Fruit fly (Drosophila melanogaster) whole organism, embryonic: ENCODE measurements around the gene CG46059.

Source experiments
- CG1024 ChIP-seq: fragments of 200-800 bp; sonication (Bioruptor generic); IDR thresholded peaks from 2 replicates; pipeline ENCODE4 v1.3.6; 2022; ENCODE audit warnings: missing biosample characterization, missing genetic modification characterization
- CG10267 ChIP-seq: fragments of 200-800 bp; sonication (Bioruptor generic); optimal IDR thresholded peaks from 2 replicates; lab custom pipeline; 2018; ENCODE audit warnings: missing biosample characterization, mild to moderate bottlenecking, missing genetic modification characterization, moderate library complexity
- CG11093 ChIP-seq: fragments of 200-800 bp; sonication (Bioruptor generic); IDR thresholded peaks from 3 replicates; pipeline ENCODE4 v1.3.6; 2022; ENCODE audit warnings: missing biosample characterization, missing genetic modification characterization
- CG11560 ChIP-seq: fragments of 200-800 bp; sonication (Bioruptor generic); IDR thresholded peaks from 3 replicates; pipeline ENCODE4 v1.3.6; 2022; ENCODE audit warnings: missing biosample characterization, missing genetic modification characterization
- CG12219 ChIP-seq: fragments of 200-800 bp; sonication (Bioruptor generic); optimal IDR thresholded peaks from 3 replicates; lab custom pipeline; 2018; ENCODE audit warnings: missing biosample characterization, mild to moderate bottlenecking, missing genetic modification characterization
- CG12942 ChIP-seq: fragments of 200-800 bp; sonication (Bioruptor generic); optimal IDR thresholded peaks from 3 replicates; lab custom pipeline; 2016; ENCODE audit warnings: missing biosample characterization, missing genetic modification characterization
- CG14050 ChIP-seq: fragments of 200-800 bp; sonication (Bioruptor generic); IDR thresholded peaks from 3 replicates; pipeline ENCODE4 v1.3.6; 2022; ENCODE audit warnings: missing biosample characterization, missing genetic modification characterization
- CG14965 ChIP-seq: fragments of 200-800 bp; sonication (Bioruptor generic); optimal IDR thresholded peaks from 2 replicates; lab custom pipeline; 2016; ENCODE audit warnings: missing biosample characterization, missing genetic modification characterization, borderline replicate concordance
- CG16813 ChIP-seq: fragments of 200-800 bp; sonication (Bioruptor generic); IDR thresholded peaks from 3 replicates; pipeline ENCODE4 v1.3.6; 2022; ENCODE audit warnings: missing biosample characterization, missing genetic modification characterization; ENCODE audit not compliant: partially characterized antibody
- CG2120 ChIP-seq: fragments of 200-800 bp; sonication (Bioruptor generic); optimal IDR thresholded peaks from 3 replicates; lab custom pipeline; 2016; ENCODE audit warnings: missing biosample characterization, missing genetic modification characterization
- CG2875 ChIP-seq: fragments of 200-800 bp; sonication (Bioruptor generic); optimal IDR thresholded peaks from 2 replicates; lab custom pipeline; 2017; ENCODE audit warnings: missing biosample characterization, mild to moderate bottlenecking, missing genetic modification characterization, missing genetic modification reagents
- CG3065 ChIP-seq: fragments of 200-800 bp; sonication (Bioruptor generic); optimal IDR thresholded peaks from 2 replicates; lab custom pipeline; 2016; ENCODE audit warnings: missing biosample characterization, missing genetic modification characterization
- CG3281 ChIP-seq: fragments of 200-800 bp; sonication (Bioruptor generic); optimal IDR thresholded peaks from 3 replicates; lab custom pipeline; 2017; ENCODE audit warnings: missing biosample characterization, mild to moderate bottlenecking, missing genetic modification characterization
- CG33213 ChIP-seq: fragments of 200-800 bp; sonication (Bioruptor generic); optimal IDR thresholded peaks from 3 replicates; lab custom pipeline; 2016; ENCODE audit warnings: missing biosample characterization, missing genetic modification characterization
- CG3407 ChIP-seq: fragments of 200-800 bp; sonication (Bioruptor generic); optimal IDR thresholded peaks from 2 replicates; lab custom pipeline; 2018; ENCODE audit warnings: missing biosample characterization, mild to moderate bottlenecking, missing genetic modification characterization
- CG3838 ChIP-seq: fragments of 200-800 bp; sonication (Bioruptor generic); optimal IDR thresholded peaks from 3 replicates; lab custom pipeline; 2016; ENCODE audit warnings: missing biosample characterization, missing genetic modification characterization
- CG6689 ChIP-seq: fragments of 200-800 bp; sonication (Bioruptor generic); IDR thresholded peaks from 2 replicates; pipeline ENCODE4 v1.3.6; 2022; ENCODE audit warnings: missing biosample characterization, missing genetic modification characterization
- CG7928 ChIP-seq: fragments of 200-800 bp; sonication (Bioruptor generic); optimal IDR thresholded peaks from 2 replicates; lab custom pipeline; 2017; ENCODE audit warnings: missing biosample characterization, mild to moderate bottlenecking, missing genetic modification characterization
- CG8359 ChIP-seq: fragments of 200-800 bp; sonication (Bioruptor generic); optimal IDR thresholded peaks from 2 replicates; lab custom pipeline; 2017; ENCODE audit warnings: missing biosample characterization, mild to moderate bottlenecking, missing genetic modification characterization, borderline replicate concordance
- CG8388 ChIP-seq: fragments of 200-800 bp; sonication (Bioruptor generic); optimal IDR thresholded peaks from 2 replicates; lab custom pipeline; 2019; ENCODE audit warnings: missing biosample characterization, mild to moderate bottlenecking, missing genetic modification characterization, moderate library complexity
- CG9215 ChIP-seq: fragments of 200-800 bp; sonication (Bioruptor generic); IDR thresholded peaks from 2 replicates; pipeline ENCODE4 v1.3.6; 2022; ENCODE audit warnings: missing biosample characterization, missing genetic modification characterization
- CG9609 ChIP-seq: fragments of 200-800 bp; sonication (Bioruptor generic); optimal IDR thresholded peaks from 3 replicates; lab custom pipeline; 2016; ENCODE audit warnings: missing biosample characterization, missing genetic modification characterization
- CG9727 ChIP-seq: fragments of 200-800 bp; sonication (Bioruptor generic); optimal IDR thresholded peaks from 3 replicates; lab custom pipeline; 2017; ENCODE audit warnings: missing biosample characterization, mild to moderate bottlenecking, missing genetic modification characterization
- CTCF ChIP-seq: fragments of 200-800 bp; sonication (Bioruptor generic); optimal IDR thresholded peaks from 2 replicates; lab custom pipeline; 2017; ENCODE audit warnings: missing biosample characterization, mild to moderate bottlenecking, missing genetic modification characterization, moderate library complexity
- CkIIα-i1 ChIP-seq: fragments of 200-800 bp; sonication (Bioruptor generic); IDR thresholded peaks from 2 replicates; pipeline ENCODE4 v1.3.6; 2022; ENCODE audit warnings: missing biosample characterization, missing genetic modification characterization
- E2f1 ChIP-seq: fragments of 200-800 bp; sonication (Bioruptor generic); IDR thresholded peaks from 2 replicates; pipeline ENCODE4 v1.3.6; 2022; ENCODE audit warnings: missing biosample characterization, missing genetic modification characterization
- Fer1 ChIP-seq: fragments of 200-800 bp; sonication (Bioruptor generic); optimal IDR thresholded peaks from 2 replicates; lab custom pipeline; 2017; ENCODE audit warnings: missing biosample characterization, mild to moderate bottlenecking, missing genetic modification characterization
- Fer2 ChIP-seq: fragments of 200-800 bp; sonication (Bioruptor generic); optimal IDR thresholded peaks from 2 replicates; lab custom pipeline; 2018; ENCODE audit warnings: missing biosample characterization, mild to moderate bottlenecking, missing genetic modification characterization, moderate library complexity
- HLHmδ ChIP-seq: fragments of 200-800 bp; sonication (Bioruptor generic); optimal IDR thresholded peaks from 2 replicates; lab custom pipeline; 2018; ENCODE audit warnings: missing biosample characterization, mild to moderate bottlenecking, missing genetic modification characterization, moderate library complexity
- NC2α ChIP-seq: fragments of 200-800 bp; sonication (Bioruptor generic); optimal IDR thresholded peaks from 2 replicates; lab custom pipeline; 2016; ENCODE audit warnings: missing biosample characterization, missing genetic modification characterization
- Oaz ChIP-seq: fragments of 200-800 bp; sonication (Bioruptor generic); IDR thresholded peaks from 2 replicates; pipeline ENCODE4 v1.3.6; 2022; ENCODE audit warnings: missing biosample characterization, missing genetic modification characterization
- Rx ChIP-seq: fragments of 200-800 bp; sonication (Bioruptor generic); IDR thresholded peaks from 2 replicates; pipeline ENCODE4 v1.3.6; 2022; ENCODE audit warnings: missing biosample characterization, missing genetic modification characterization
- Sox102F ChIP-seq: fragments of 200-800 bp; sonication (Bioruptor generic); optimal IDR thresholded peaks from 2 replicates; lab custom pipeline; 2018; ENCODE audit warnings: missing biosample characterization, mild to moderate bottlenecking, missing genetic modification characterization, moderate library complexity
- Ssrp ChIP-seq: fragments of 200-800 bp; sonication (Bioruptor generic); optimal IDR thresholded peaks from 2 replicates; lab custom pipeline; 2018; ENCODE audit warnings: missing biosample characterization, mild to moderate bottlenecking, missing genetic modification characterization, moderate library complexity
- al ChIP-seq: fragments of 200-800 bp; sonication (Bioruptor generic); IDR thresholded peaks from 2 replicates; pipeline ENCODE4 v1.3.6; 2022; ENCODE audit warnings: missing biosample characterization, missing genetic modification characterization
- ap ChIP-seq: fragments of 200-800 bp; sonication (Bioruptor generic); IDR thresholded peaks from 2 replicates; pipeline ENCODE4 v1.3.6; 2022; ENCODE audit warnings: missing biosample characterization, missing genetic modification characterization
- chn ChIP-seq: fragments of 200-800 bp; sonication (Bioruptor generic); optimal IDR thresholded peaks from 2 replicates; lab custom pipeline; 2016; ENCODE audit warnings: missing biosample characterization, missing genetic modification characterization
- ci ChIP-seq: fragments of 200-800 bp; sonication (Bioruptor generic); IDR thresholded peaks from 3 replicates; pipeline ENCODE4 v1.3.6; 2022; ENCODE audit warnings: missing biosample characterization, missing genetic modification characterization
- dm ChIP-seq: fragments of 200-800 bp; sonication (Bioruptor generic); optimal IDR thresholded peaks from 3 replicates; lab custom pipeline; 2016; ENCODE audit warnings: missing biosample characterization, missing genetic modification characterization
- dysf ChIP-seq: fragments of 200-800 bp; sonication (Bioruptor generic); IDR thresholded peaks from 3 replicates; pipeline ENCODE4 v1.3.6; 2022; ENCODE audit warnings: missing biosample characterization, missing genetic modification characterization
- gcm ChIP-seq: fragments of 200-800 bp; sonication (Bioruptor generic); optimal IDR thresholded peaks from 2 replicates; lab custom pipeline; 2019; ENCODE audit warnings: missing biosample characterization, mild to moderate bottlenecking, missing genetic modification characterization, moderate library complexity
- her ChIP-seq: fragments of 200-800 bp; sonication (Bioruptor generic); optimal IDR thresholded peaks from 2 replicates; lab custom pipeline; 2016; ENCODE audit warnings: missing biosample characterization, missing genetic modification characterization
- inv ChIP-seq: fragments of 200-800 bp; sonication (Bioruptor generic); IDR thresholded peaks from 2 replicates; pipeline ENCODE4 v1.3.6; 2022; ENCODE audit warnings: missing biosample characterization, missing genetic modification characterization; ENCODE audit not compliant: partially characterized antibody
- nerfin-1 ChIP-seq: fragments of 200-800 bp; sonication (Bioruptor generic); optimal IDR thresholded peaks from 3 replicates; lab custom pipeline; 2019; ENCODE audit warnings: missing biosample characterization, mild to moderate bottlenecking, missing genetic modification characterization, moderate library complexity
- nerfin-2 ChIP-seq: fragments of 200-800 bp; sonication (Bioruptor generic); IDR thresholded peaks from 2 replicates; pipeline ENCODE4 v1.3.6; 2022; ENCODE audit warnings: missing biosample characterization, missing genetic modification characterization; ENCODE audit not compliant: partially characterized antibody
- pros ChIP-seq: fragments of 200-800 bp; sonication (Bioruptor generic); optimal IDR thresholded peaks from 3 replicates; lab custom pipeline; 2019; ENCODE audit warnings: missing biosample characterization, mild to moderate bottlenecking, missing genetic modification characterization, moderate library complexity
- rib ChIP-seq: fragments of 200-800 bp; sonication (Bioruptor generic); IDR thresholded peaks from 2 replicates; pipeline ENCODE4 v1.3.6; 2022; ENCODE audit warnings: missing biosample characterization, missing genetic modification characterization
- stc ChIP-seq: fragments of 200-800 bp; sonication (Bioruptor generic); IDR thresholded peaks from 2 replicates; pipeline ENCODE4 v1.3.6; 2022; ENCODE audit warnings: missing biosample characterization, missing genetic modification characterization
- sug ChIP-seq: fragments of 200-800 bp; optimal IDR thresholded peaks from 2 replicates; lab custom pipeline; 2019; ENCODE audit warnings: missing biosample characterization, mild to moderate bottlenecking, missing genetic modification characterization, moderate library complexity

Gene CG46059

DNA sequence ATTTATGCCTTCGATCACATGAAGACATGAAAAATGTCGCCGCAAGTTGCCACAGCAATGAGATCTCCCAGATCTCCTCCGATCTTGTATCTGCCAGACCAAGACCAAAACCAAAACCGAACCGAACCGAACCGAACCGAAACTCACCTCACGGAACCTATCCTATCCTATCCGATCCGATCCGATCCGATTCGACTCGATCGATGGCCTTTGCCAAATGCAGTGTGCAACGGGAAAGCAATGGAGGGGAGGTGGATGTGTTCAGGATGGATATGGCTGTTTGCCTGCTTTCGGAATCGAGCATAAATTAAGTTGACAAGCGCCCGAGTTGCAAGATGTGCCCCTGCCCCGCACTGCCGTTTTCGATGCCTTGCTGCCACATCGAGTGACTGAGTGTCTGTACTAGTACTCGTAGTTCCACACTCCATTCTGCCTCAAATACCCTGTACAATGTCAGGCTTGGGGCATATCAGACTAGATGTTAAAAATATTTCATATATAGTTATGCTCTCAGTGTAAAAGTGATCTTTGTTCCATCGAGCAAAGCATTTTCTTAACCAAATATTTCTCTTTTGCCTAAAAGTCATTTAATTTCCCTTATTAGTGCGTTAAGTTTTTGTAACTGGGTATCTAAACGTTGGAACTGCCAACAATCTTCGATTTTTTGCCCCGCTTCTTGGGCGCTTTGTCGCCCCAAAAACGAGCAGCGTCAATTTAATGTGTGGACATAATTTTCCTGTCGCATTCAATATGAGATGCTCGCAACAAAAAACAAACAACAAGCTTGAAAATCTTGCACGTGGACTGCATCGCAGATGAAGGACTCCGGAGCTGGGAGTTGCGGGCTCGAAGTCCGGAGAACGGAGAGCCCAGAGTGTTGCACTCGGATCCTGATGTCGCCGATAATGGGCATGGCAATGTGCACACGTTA lies 42.7 kb upstream of the CG46059 start (continued):
- no peak for TF ChIP-seq Fer2 (tag; lab: Kevin White, UChicago)
- peak; percentile 37 for TF ChIP-seq nerfin-1 (tag; lab: Kevin White, UChicago)
- TF ChIP-seq CG11093 (GFP tag; lab: Robert Waterston, UW), result peak; percentile 66; the same call in 1 of the 3 replicates
- TF ChIP-seq CG2875 (GFP tag; lab: Kevin White, UChicago), result peak; percentile 74
- TF ChIP-seq gcm, result peak; percentile 77
- TF ChIP-seq CG12219 (GFP tag; lab: Kevin White, UChicago), result peak; percentile 76
- TF ChIP-seq NC2α (GFP tag; lab: Kevin White, UChicago), result peak; percentile 62
- TF ChIP-seq CG12942 (GFP tag; lab: Kevin White, UChicago), result peak; percentile 74
- TF ChIP-seq chn (GFP tag; lab: Kevin White, UChicago), result peak; percentile 92
- peak; percentile 87 for TF ChIP-seq CG8388 (GFP tag; lab: Kevin White, UChicago)
- no peak for TF ChIP-seq inv (GFP tag; lab: Robert Waterston, UW)
- no peak for TF ChIP-seq CG16813
- peak; percentile 86 for TF ChIP-seq ci (GFP tag; lab: Robert Waterston, UW)
- TF ChIP-seq CG11560 (tag; lab: Robert Waterston, UW), result peak; percentile 59; the same call in 1 of the 3 replicates
- peak; percentile 40 for TF ChIP-seq CG3838 (GFP tag; lab: Kevin White, UChicago)
- no peak for TF ChIP-seq CkIIα-i1 (GFP tag; lab: Robert Waterston, UW)
- TF ChIP-seq CG7928, result no peak
- TF ChIP-seq HLHmδ, result no peak
- TF ChIP-seq al, result no peak
- no peak for TF ChIP-seq Fer1 (GFP tag; lab: Kevin White, UChicago)
- peak; percentile 82 for TF ChIP-seq Ssrp (tag; lab: Kevin White, UChicago)
- TF ChIP-seq CG3281 (GFP tag; lab: Kevin White, UChicago), result no peak
- TF ChIP-seq Rx (GFP tag; lab: Robert Waterston, UW), result peak; percentile 64
- peak; percentile 70 for TF ChIP-seq CG9609 (GFP tag; lab: Kevin White, UChicago)
- peak; percentile 91 for TF ChIP-seq CG9727
- TF ChIP-seq CG2120 (GFP tag; lab: Kevin White, UChicago), result no peak
- TF ChIP-seq Sox102F (GFP tag; lab: Kevin White, UChicago), result peak; percentile 85
- peak; percentile 74 for TF ChIP-seq dysf (GFP tag; lab: Robert Waterston, UW)
- peak; percentile 44; the same call in 2 of the 3 replicates for TF ChIP-seq CG14050
- peak; percentile 74; the same call in 1 of the 2 replicates for TF ChIP-seq CG1024 (GFP tag; lab: Robert Waterston, UW)
- peak; percentile 22 for TF ChIP-seq CTCF
- TF ChIP-seq rib, result no peak
- no peak for TF ChIP-seq pros
- TF ChIP-seq CG6689 (GFP tag; lab: Robert Waterston, UW), result peak; percentile 77
- peak; percentile 10 for TF ChIP-seq her (GFP tag; lab: Kevin White, UChicago)
- TF ChIP-seq CG14965 (GFP tag; lab: Kevin White, UChicago), result peak; percentile 35
- peak; percentile 66 for TF ChIP-seq CG33213 (GFP tag; lab: Kevin White, UChicago)
- TF ChIP-seq E2f1 (GFP tag; lab: Robert Waterston, UW), result peak; percentile 54; the same call in 1 of the 2 replicates
- peak; percentile 52 for TF ChIP-seq CG8359 (GFP tag; lab: Kevin White, UChicago)
- TF ChIP-seq dm (GFP tag; lab: Kevin White, UChicago), result peak; percentile 44
- peak; percentile 77 for TF ChIP-seq CG10267 (tag; lab: Kevin White, UChicago)
- peak; percentile 43; the same call in 1 of the 2 replicates for TF ChIP-seq CG9215 (GFP tag; lab: Robert Waterston, UW)
- TF ChIP-seq CG3065 (GFP tag; lab: Kevin White, UChicago), result peak; percentile 63
- no peak for TF ChIP-seq nerfin-2 (GFP tag; lab: Robert Waterston, UW)
- TF ChIP-seq stc (GFP tag; lab: Robert Waterston, UW), result peak; percentile 66
- peak; percentile 22; the same call in 1 of the 2 replicates for TF ChIP-seq Oaz (GFP tag; lab: Robert Waterston, UW)
- peak; percentile 69 for TF ChIP-seq CG3407 (GFP tag; lab: Kevin White, UChicago)
- peak; percentile 70 for TF ChIP-seq ap (GFP tag; lab: Robert Waterston, UW)
- no peak for TF ChIP-seq sug (tag; lab: Kevin White, UChicago)
